Fruit fly (Drosophila melanogaster): ENCODE results near the gene CG10163.

DNA sequence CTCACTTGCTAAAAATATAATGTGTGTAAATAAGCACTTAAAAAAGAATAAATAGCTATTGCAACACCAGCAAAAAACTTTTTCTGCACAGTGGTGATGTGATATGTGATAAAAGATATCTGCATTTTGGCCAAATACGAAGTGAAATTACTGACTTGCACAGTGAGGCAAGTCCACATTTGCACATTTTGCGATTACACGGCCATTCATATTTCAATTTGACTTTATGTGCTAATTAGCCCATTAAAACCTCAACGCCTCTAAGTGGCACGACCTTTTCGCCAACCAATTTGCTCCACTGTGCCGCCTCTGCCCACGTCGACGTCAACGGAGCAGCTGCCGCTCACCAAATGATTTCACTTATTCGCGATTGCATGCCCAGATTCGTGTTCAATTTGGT is 38.4 kb downstream of the CG10163 start, which contains the start of gene CG33946:
- no peak for TF ChIP-seq brk (GFP tag; optimal IDR thresholded peaks at IDR 0.05)
- TF ChIP-seq Vsx2 (GFP tag; optimal IDR thresholded peaks at IDR 0.05; ENCODE audit: partially characterized antibody), result no peak
